Worm (Caenorhabditis elegans) whole organism, L4/young adult: Measurements from ENCODE around the gene ser-2.

Source experiments
- W03F9.2 ChIP-seq: fragments of 150-350 bp; optimal IDR thresholded peaks from 2 replicates; lab custom pipeline; 2014; ENCODE audit warnings: missing biosample characterization, missing genetic modification characterization
- him-1 ChIP-seq: sonication (generic microtip); optimal IDR thresholded peaks from 2 replicates; lab custom pipeline; 2016; ENCODE audit warnings: missing genotype, missing genetic modification reagents, missing genetic modification characterization, missing compliant biosample characterization

- TF ChIP-seq him-1 (no peak), W03F9.2 (no peak)
Observed at ce11 chrX:15242726-15243125, 60.0 kb downstream of the ser-2 start.
